Fruit fly (Drosophila melanogaster) whole organism, embryonic: ENCODE results near the gene CG32939.

Experiments
- Aef1 ChIP-seq: fragments of 200-800 bp; sonication (Bioruptor generic); IDR thresholded peaks from 3 replicates; pipeline ENCODE4 v1.3.6; 2022; ENCODE audit warnings: missing biosample characterization, missing genetic modification characterization
- Antp ChIP-seq: fragments of 200-800 bp; sonication (Bioruptor generic); optimal IDR thresholded peaks from 3 replicates; lab custom pipeline; 2016; ENCODE audit warnings: missing biosample characterization, missing genetic modification characterization
- B-H2 ChIP-seq: fragments of 200-800 bp; sonication (Bioruptor generic); optimal IDR thresholded peaks from 2 replicates; lab custom pipeline; 2018; ENCODE audit warnings: missing biosample characterization, mild to moderate bottlenecking, missing genetic modification characterization
- Bteb2 ChIP-seq: fragments of 200-800 bp; sonication (Bioruptor generic); optimal IDR thresholded peaks from 2 replicates; lab custom pipeline; 2016; ENCODE audit warnings: missing biosample characterization, missing genetic modification characterization
- CG10147 ChIP-seq: fragments of 200-800 bp; sonication (Bioruptor generic); optimal IDR thresholded peaks from 2 replicates; lab custom pipeline; 2019; ENCODE audit warnings: missing biosample characterization, mild to moderate bottlenecking, missing genetic modification characterization, moderate library complexity
- CG11456 ChIP-seq: fragments of 200-800 bp; sonication (Bioruptor generic); IDR thresholded peaks from 3 replicates; pipeline ENCODE4 v1.3.6; 2022; ENCODE audit warnings: missing biosample characterization, missing genetic modification characterization
- CG11695 ChIP-seq: fragments of 200-800 bp; sonication (Bioruptor generic); IDR thresholded peaks from 3 replicates; pipeline ENCODE4 v1.3.6; 2022; ENCODE audit warnings: missing biosample characterization, missing genetic modification characterization
- CG12219 ChIP-seq: fragments of 200-800 bp; sonication (Bioruptor generic); optimal IDR thresholded peaks from 3 replicates; lab custom pipeline; 2018; ENCODE audit warnings: missing biosample characterization, mild to moderate bottlenecking, missing genetic modification characterization
- CG13424 ChIP-seq: fragments of 200-800 bp; sonication (Bioruptor generic); optimal IDR thresholded peaks from 2 replicates; lab custom pipeline; 2019; ENCODE audit warnings: missing biosample characterization, mild to moderate bottlenecking, missing genetic modification characterization, moderate library complexity
- CG16779 ChIP-seq: fragments of 200-800 bp; sonication (Bioruptor generic); IDR thresholded peaks from 2 replicates; pipeline ENCODE4 v1.3.6; 2022; ENCODE audit warnings: missing biosample characterization, missing genetic modification characterization
- CG18262 ChIP-seq: fragments of 200-800 bp; optimal IDR thresholded peaks from 3 replicates; lab custom pipeline; 2019; ENCODE audit warnings: missing biosample characterization, mild to moderate bottlenecking, missing genetic modification characterization, moderate library complexity
- CG2120 ChIP-seq: fragments of 200-800 bp; sonication (Bioruptor generic); optimal IDR thresholded peaks from 3 replicates; lab custom pipeline; 2016; ENCODE audit warnings: missing biosample characterization, missing genetic modification characterization
- CG3163 ChIP-seq: fragments of 200-800 bp; sonication (Bioruptor generic); optimal IDR thresholded peaks from 3 replicates; lab custom pipeline; 2016; ENCODE audit warnings: missing biosample characterization, missing genetic modification characterization
- CG32767 ChIP-seq: fragments of 200-800 bp; sonication (Bioruptor generic); IDR thresholded peaks from 2 replicates; pipeline ENCODE4 v1.3.6; 2022; ENCODE audit warnings: missing biosample characterization, missing genetic modification characterization
- CG3407 ChIP-seq: fragments of 200-800 bp; sonication (Bioruptor generic); optimal IDR thresholded peaks from 2 replicates; lab custom pipeline; 2018; ENCODE audit warnings: missing biosample characterization, mild to moderate bottlenecking, missing genetic modification characterization
- CG3726 ChIP-seq: fragments of 200-800 bp; sonication (Bioruptor generic); IDR thresholded peaks from 3 replicates; pipeline ENCODE4, ENCODE4 v1.3.6; 2022; ENCODE audit warnings: missing biosample characterization, missing genetic modification characterization
- CG4282 ChIP-seq: fragments of 200-800 bp; sonication (Bioruptor generic); optimal IDR thresholded peaks from 2 replicates; lab custom pipeline; 2016; ENCODE audit warnings: missing biosample characterization, missing genetic modification characterization
- CG8478 ChIP-seq: fragments of >200 bp; optimal IDR thresholded peaks from 2 replicates; lab custom pipeline; 2018
- CG9609 ChIP-seq: fragments of 200-800 bp; sonication (Bioruptor generic); optimal IDR thresholded peaks from 3 replicates; lab custom pipeline; 2016; ENCODE audit warnings: missing biosample characterization, missing genetic modification characterization
- Fer3 ChIP-seq: fragments of 200-800 bp; sonication (Bioruptor generic); optimal IDR thresholded peaks from 2 replicates; lab custom pipeline; 2018; ENCODE audit warnings: missing biosample characterization, mild to moderate bottlenecking, missing genetic modification characterization, moderate library complexity
- Hmx ChIP-seq: fragments of 200-800 bp; sonication (Bioruptor generic); optimal IDR thresholded peaks from 2 replicates; lab custom pipeline; 2016; ENCODE audit warnings: missing biosample characterization, missing genetic modification characterization
- Mes4 ChIP-seq: fragments of 200-800 bp; sonication (Bioruptor generic); optimal IDR thresholded peaks from 2 replicates; lab custom pipeline; 2016; ENCODE audit warnings: missing biosample characterization, missing genetic modification characterization
- Pdp1 ChIP-seq, 2 experiments: fragments of 200-800 bp; sonication (Bioruptor generic); optimal IDR thresholded peaks; 3 replicates each; lab custom pipeline; 2016; ENCODE audit warnings: missing biosample characterization in 2 of 2, missing genetic modification characterization in 2 of 2, mild to moderate bottlenecking in 1 of 2, moderate library complexity in 1 of 2
- Sox102F ChIP-seq: fragments of 200-800 bp; sonication (Bioruptor generic); optimal IDR thresholded peaks from 2 replicates; lab custom pipeline; 2018; ENCODE audit warnings: missing biosample characterization, mild to moderate bottlenecking, missing genetic modification characterization, moderate library complexity
- TFAM ChIP-seq: fragments of 200-800 bp; sonication (Bioruptor generic); optimal IDR thresholded peaks from 2 replicates; lab custom pipeline; 2017; ENCODE audit warnings: missing biosample characterization, missing genetic modification characterization, inconsistent platforms
- Xbp1 ChIP-seq: fragments of 200-800 bp; sonication (Bioruptor generic); optimal IDR thresholded peaks from 3 replicates; lab custom pipeline; 2016; ENCODE audit warnings: missing biosample characterization, mild to moderate bottlenecking, missing genetic modification characterization
- aop ChIP-seq: fragments of 200-800 bp; sonication (Bioruptor generic); IDR thresholded peaks from 2 replicates; pipeline ENCODE4 v1.3.6; 2022; ENCODE audit warnings: missing biosample characterization, missing genetic modification characterization
- ato ChIP-seq: fragments of 200-800 bp; sonication (Bioruptor generic); IDR thresholded peaks from 2 replicates; pipeline ENCODE4 v1.3.6; 2022; ENCODE audit warnings: missing biosample characterization, missing genetic modification characterization; ENCODE audit not compliant: partially characterized antibody
- btn ChIP-seq: fragments of 200-800 bp; sonication (Bioruptor generic); optimal IDR thresholded peaks from 2 replicates; lab custom pipeline; 2016; ENCODE audit warnings: missing biosample characterization, missing genetic modification characterization
- chif ChIP-seq, 2 experiments: fragments of 200-800 bp; sonication (Bioruptor generic); optimal IDR thresholded peaks; 3 replicates each; lab custom pipeline; 2016; ENCODE audit warnings: missing biosample characterization in 2 of 2, missing genetic modification characterization in 2 of 2
- croc ChIP-seq: fragments of 200-800 bp; sonication (Bioruptor generic); conservative IDR thresholded peaks from 3 replicates; pipeline ENCODE4 v1.3.6; 2022; ENCODE audit warnings: missing biosample characterization, missing genetic modification characterization
- crol ChIP-seq: fragments of 200-800 bp; sonication (Bioruptor generic); IDR thresholded peaks from 2 replicates; pipeline ENCODE4 v1.3.6; 2022; ENCODE audit warnings: missing biosample characterization, missing genetic modification characterization
- cwo ChIP-seq: fragments of 200-800 bp; sonication (Bioruptor generic); optimal IDR thresholded peaks from 3 replicates; lab custom pipeline; 2017; ENCODE audit warnings: missing biosample characterization, missing genetic modification characterization, mild to moderate bottlenecking, moderate library complexity, missing genetic modification reagents
- dysf ChIP-seq: fragments of 200-800 bp; sonication (Bioruptor generic); IDR thresholded peaks from 3 replicates; pipeline ENCODE4 v1.3.6; 2022; ENCODE audit warnings: missing biosample characterization, missing genetic modification characterization
- fu2 ChIP-seq: fragments of 200-800 bp; sonication (Bioruptor generic); optimal IDR thresholded peaks from 2 replicates; lab custom pipeline; 2016; ENCODE audit warnings: missing biosample characterization, missing genetic modification characterization
- gem ChIP-seq: fragments of 200-800 bp; sonication (Bioruptor generic); optimal IDR thresholded peaks from 2 replicates; lab custom pipeline; 2019; ENCODE audit warnings: missing biosample characterization, mild to moderate bottlenecking, missing genetic modification characterization, moderate library complexity
- gfzf ChIP-seq: fragments of 200-800 bp; sonication (Bioruptor generic); optimal IDR thresholded peaks from 2 replicates; lab custom pipeline; 2016; ENCODE audit warnings: missing biosample characterization, mild to moderate bottlenecking, missing genetic modification characterization, moderate library complexity
- gsb ChIP-seq: fragments of 200-800 bp; sonication (Bioruptor generic); IDR thresholded peaks from 2 replicates; pipeline ENCODE4 v1.3.6; 2022; ENCODE audit warnings: missing biosample characterization, missing genetic modification characterization
- kay ChIP-seq: fragments of 200-800 bp; sonication (Bioruptor generic); optimal IDR thresholded peaks from 2 replicates; lab custom pipeline; 2016; ENCODE audit warnings: missing biosample characterization, missing genetic modification characterization
- knrl ChIP-seq: fragments of 200-800 bp; sonication (Bioruptor generic); IDR thresholded peaks from 3 replicates; pipeline ENCODE4 v1.3.6; 2022; ENCODE audit warnings: missing biosample characterization, missing genetic modification characterization; ENCODE audit not compliant: partially characterized antibody
- luna ChIP-seq: fragments of 200-800 bp; sonication (Bioruptor generic); optimal IDR thresholded peaks from 2 replicates; lab custom pipeline; 2016; ENCODE audit warnings: missing biosample characterization, missing genetic modification characterization
- mirr ChIP-seq: fragments of 200-800 bp; sonication (Bioruptor generic); optimal IDR thresholded peaks from 3 replicates; lab custom pipeline; 2018; ENCODE audit warnings: missing biosample characterization, mild to moderate bottlenecking, missing genetic modification characterization
- peb ChIP-seq: fragments of 200-800 bp; sonication (Bioruptor generic); IDR thresholded peaks from 2 replicates; pipeline ENCODE4 v1.3.6; 2022; ENCODE audit warnings: missing biosample characterization, missing genetic modification characterization
- pros ChIP-seq: fragments of 200-800 bp; sonication (Bioruptor generic); optimal IDR thresholded peaks from 3 replicates; lab custom pipeline; 2019; ENCODE audit warnings: missing biosample characterization, mild to moderate bottlenecking, missing genetic modification characterization, moderate library complexity
- sc ChIP-seq, 3 experiments: fragments of >200 bp in 2 of 3; fragments of 200-800 bp in 1 of 3; sonication (Bioruptor generic) in 1 of 3; optimal IDR thresholded peaks; 2 replicates in 2 of 3; 3 replicates in 1 of 3; lab custom pipeline; 2017; ENCODE audit warnings: mild to moderate bottlenecking in 1 of 3, missing biosample characterization in 1 of 3, missing genetic modification characterization in 1 of 3, missing genetic modification reagents in 1 of 3
- sna ChIP-seq: fragments of 200-800 bp; sonication (Bioruptor generic); IDR thresholded peaks from 2 replicates; pipeline ENCODE4 v1.3.6; 2022; ENCODE audit warnings: missing biosample characterization, missing genetic modification characterization; ENCODE audit not compliant: partially characterized antibody
- so ChIP-seq: fragments of 200-800 bp; sonication (Bioruptor generic); IDR thresholded peaks from 3 replicates; pipeline ENCODE4 v1.3.6; 2022; ENCODE audit warnings: missing biosample characterization, missing genetic modification characterization
- tap ChIP-seq: fragments of 200-800 bp; optimal IDR thresholded peaks from 3 replicates; lab custom pipeline; 2019; ENCODE audit warnings: missing biosample characterization, mild to moderate bottlenecking, missing genetic modification characterization, moderate library complexity
- trh ChIP-seq: fragments of 200-800 bp; sonication (Bioruptor generic); optimal IDR thresholded peaks from 2 replicates; lab custom pipeline; 2016; ENCODE audit warnings: missing biosample characterization, missing genetic modification characterization
- twi ChIP-seq: fragments of 200-800 bp; optimal IDR thresholded peaks from 2 replicates; lab custom pipeline; 2019; ENCODE audit warnings: missing biosample characterization, mild to moderate bottlenecking, missing genetic modification characterization, moderate library complexity
- vvl ChIP-seq: fragments of 200-800 bp; sonication (Bioruptor generic); IDR thresholded peaks from 2 replicates; pipeline ENCODE4 v1.3.6; 2022; ENCODE audit warnings: missing biosample characterization, missing genetic modification characterization
- wdn ChIP-seq: fragments of 200-800 bp; sonication (Bioruptor generic); IDR thresholded peaks from 2 replicates; pipeline ENCODE4 v1.3.6; 2022; ENCODE audit warnings: missing biosample characterization, missing genetic modification characterization

CG32939 gene

DNA sequence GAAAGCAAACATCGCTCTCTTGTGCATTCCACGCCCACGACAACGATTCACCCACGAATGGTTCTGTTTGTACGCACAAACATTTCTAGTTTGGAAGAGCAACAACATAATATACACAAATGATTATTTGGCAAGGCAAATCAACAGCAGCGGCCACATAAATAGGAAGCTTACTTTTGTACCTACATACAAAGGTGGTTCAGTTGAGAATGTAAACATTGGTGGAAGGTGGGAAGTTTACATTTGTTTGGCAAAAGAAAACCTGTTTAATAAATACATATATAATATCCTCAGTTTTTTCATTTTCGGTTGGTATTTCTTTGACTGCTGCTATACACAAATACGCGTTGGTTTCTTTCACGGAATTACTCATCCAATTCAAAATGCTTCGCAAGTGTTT lies 9.7 kb downstream of the CG32939 start (continued):
- peak; percentile 31 for TF ChIP-seq CG3163 (GFP tag; lab: Kevin White, UChicago)
- TF ChIP-seq CG11695 (GFP tag; lab: Robert Waterston, UW) = no peak
- TF ChIP-seq knrl (GFP tag; lab: Robert Waterston, UW) = no peak
- peak; percentile 91 for TF ChIP-seq CG2120 (GFP tag; lab: Kevin White, UChicago)
- no peak for TF ChIP-seq ato (GFP tag; lab: Robert Waterston, UW)
- peak; percentile 44 for TF ChIP-seq luna (GFP tag; lab: Kevin White, UChicago)
- TF ChIP-seq mirr (GFP tag; lab: Kevin White, UChicago) = peak; percentile 73
- TF ChIP-seq wdn (GFP tag; lab: Robert Waterston, UW) = no peak
- TF ChIP-seq TFAM (GFP tag; lab: Kevin White, UChicago) = peak; percentile 37
- no peak for TF ChIP-seq crol
- peak; percentile 69 for TF ChIP-seq fu2 (GFP tag; lab: Kevin White, UChicago)
- peak; percentile 61 for TF ChIP-seq twi (tag; lab: Kevin White, UChicago)
- TF ChIP-seq CG8478 (lab: Kevin White, UChicago) = no peak
- TF ChIP-seq CG4282 (GFP tag; lab: Kevin White, UChicago) = peak; percentile 49
- no peak for TF ChIP-seq sna (GFP tag; lab: Robert Waterston, UW)
- TF ChIP-seq Xbp1 (GFP tag; lab: Kevin White, UChicago) = peak; percentile 89
- peak; percentile 23 for TF ChIP-seq Hmx (GFP tag; lab: Kevin White, UChicago)
- peak; percentile 83 to 84 for TF ChIP-seq Pdp1 (GFP tag; optimal IDR thresholded peaks at IDR 0.05; lab: Kevin White, UChicago)
- TF ChIP-seq peb (GFP tag; lab: Robert Waterston, UW) = no peak
- TF ChIP-seq sc (optimal IDR thresholded peaks at IDR 0.05; lab: Kevin White, UChicago) = no peak
- peak; percentile 79 for TF ChIP-seq sc (GFP tag; optimal IDR thresholded peaks at IDR 0.05; lab: Kevin White, UChicago)
- TF ChIP-seq Fer3 (tag; lab: Kevin White, UChicago) = peak; percentile 92
- TF ChIP-seq CG13424 = peak; percentile 87
- peak; percentile 82 for TF ChIP-seq CG3407 (GFP tag; lab: Kevin White, UChicago)
- TF ChIP-seq Sox102F (GFP tag; lab: Kevin White, UChicago) = peak; percentile 90
- no peak for TF ChIP-seq gfzf (GFP tag; lab: Kevin White, UChicago)
- TF ChIP-seq Aef1 (GFP tag; lab: Robert Waterston, UW) = no peak
- TF ChIP-seq B-H2 (GFP tag; lab: Kevin White, UChicago) = peak; percentile 60
- no peak for TF ChIP-seq CG3726
- TF ChIP-seq vvl (GFP tag; lab: Robert Waterston, UW) = no peak
- no peak for TF ChIP-seq CG32767 (GFP tag; lab: Robert Waterston, UW)
- no peak for TF ChIP-seq gsb (GFP tag; lab: Robert Waterston, UW)
- TF ChIP-seq Bteb2 (GFP tag; lab: Kevin White, UChicago) = peak; percentile 81
- TF ChIP-seq btn = peak; percentile 46
- peak; percentile 72 for TF ChIP-seq Mes4 (GFP tag; lab: Kevin White, UChicago)
- TF ChIP-seq CG11456 (GFP tag; lab: Robert Waterston, UW) = no peak
- peak; percentile 45 for TF ChIP-seq trh (GFP tag; lab: Kevin White, UChicago)
- TF ChIP-seq pros (GFP tag; lab: Kevin White, UChicago) = no peak
- TF ChIP-seq Antp (GFP tag; lab: Kevin White, UChicago) = peak; percentile 71
- peak; percentile 90 for TF ChIP-seq CG12219
- peak; percentile 90 for TF ChIP-seq kay (GFP tag; lab: Kevin White, UChicago)
- TF ChIP-seq CG10147 (GFP tag; lab: Kevin White, UChicago) = peak; percentile 82
- no peak for TF ChIP-seq aop (GFP tag; lab: Robert Waterston, UW)
- TF ChIP-seq chif (GFP tag; optimal IDR thresholded peaks at IDR 0.05; lab: Kevin White, UChicago) = peak; percentile 76 to 80
- TF ChIP-seq CG9609 = peak; percentile 61
- TF ChIP-seq tap (tag; lab: Kevin White, UChicago) = peak; percentile 92
- no peak for TF ChIP-seq dysf (GFP tag; lab: Robert Waterston, UW)
- peak; percentile 81 for TF ChIP-seq cwo (GFP tag; lab: Kevin White, UChicago)
- TF ChIP-seq gem (tag; lab: Kevin White, UChicago) = peak; percentile 94
- no peak for TF ChIP-seq so
- no peak for TF ChIP-seq CG16779 (GFP tag; lab: Robert Waterston, UW)
- TF ChIP-seq croc (GFP tag; lab: Robert Waterston, UW) = peak; percentile 76
- TF ChIP-seq CG18262 (tag; lab: Kevin White, UChicago) = peak; percentile 89
